Fruit fly (Drosophila melanogaster): ENCODE data around the gene CG7322.

CG7322 gene

dm6 chrX:18837046-18837445 lies 20.5 kb downstream of the CG7322 start (continued):
- no peak for TF ChIP-seq CG17568 (GFP tag; optimal IDR thresholded peaks at IDR 0.05)
- TF ChIP-seq CG10147 (GFP tag; optimal IDR thresholded peaks at IDR 0.05) = no peak
- no peak for TF ChIP-seq CG9727 (GFP tag; optimal IDR thresholded peaks at IDR 0.05)
- no peak for TF ChIP-seq ab (GFP tag; optimal IDR thresholded peaks at IDR 0.05)

- TF ChIP-seq CG15601 (tag; optimal IDR thresholded peaks at IDR 0.05) (no peak), CrebB (tag; optimal IDR thresholded peaks at IDR 0.05) (no peak), bsh (GFP tag; optimal IDR thresholded peaks at IDR 0.05) (peak in 1 of 2 experiments; percentile 16), CG17612 (GFP tag; IDR thresholded peaks at IDR 0.05) (no peak), Hsf (GFP tag; optimal IDR thresholded peaks at IDR 0.05) (no peak), Xbp1 (GFP tag; optimal IDR thresholded peaks at IDR 0.05) (no peak), Fer1 (GFP tag; optimal IDR thresholded peaks at IDR 0.05) (no peak), CG17328 (GFP tag; IDR thresholded peaks at IDR 0.05) (no peak), ssp (GFP tag; IDR thresholded peaks at IDR 0.05) (no peak), CG16863 (GFP tag; optimal IDR thresholded peaks at IDR 0.05) (no peak), CG12659 (GFP tag; optimal IDR thresholded peaks at IDR 0.05) (no peak), HHEX (GFP tag; optimal IDR thresholded peaks at IDR 0.05) (no peak), CG4617 (GFP tag; optimal IDR thresholded peaks at IDR 0.05; ENCODE audit: borderline replicate concordance) (no peak), Dref (GFP tag; IDR thresholded peaks at IDR 0.05) (no peak), CG32532 (GFP tag; IDR thresholded peaks at IDR 0.05) (no peak), CG2199 (GFP tag; IDR thresholded peaks at IDR 0.05) (0 out of 3 replicates have a peak, but pooled peaks have one; percentile 16), CG17568 (GFP tag; optimal IDR thresholded peaks at IDR 0.05) (no peak), CG7928 (GFP tag; optimal IDR thresholded peaks at IDR 0.05) (no peak), lola (GFP tag; optimal IDR thresholded peaks at IDR 0.05) (no peak), CTCF (GFP tag; optimal IDR thresholded peaks at IDR 0.05) (no peak), lov (optimal IDR thresholded peaks at IDR 0.05) (no peak), lov (GFP tag; IDR thresholded peaks at IDR 0.05) (no peak), dan (GFP tag; IDR thresholded peaks at IDR 0.05) (no peak), scrt (GFP tag; optimal IDR thresholded peaks at IDR 0.05) (no peak), B-H1 (GFP tag; IDR thresholded peaks at IDR 0.05) (no peak), gfzf (GFP tag; optimal IDR thresholded peaks at IDR 0.05) (no peak), Dll (GFP tag; IDR thresholded peaks at IDR 0.05; ENCODE audit: partially characterized antibody) (no peak), sens (GFP tag) (peak; percentile 60), gt (GFP tag; IDR thresholded peaks at IDR 0.05) (no peak), otp (GFP tag; IDR thresholded peaks at IDR 0.05) (no peak), CG13424 (tag; optimal IDR thresholded peaks at IDR 0.05) (no peak), pros (GFP tag; optimal IDR thresholded peaks at IDR 0.05) (no peak), CG10147 (GFP tag; optimal IDR thresholded peaks at IDR 0.05) (no peak), ham (GFP tag; IDR thresholded peaks at IDR 0.05) (no peak), pan (optimal IDR thresholded peaks at IDR 0.05) (no peak), pan (GFP tag; optimal IDR thresholded peaks at IDR 0.05 in 1 of 2, IDR thresholded peaks at IDR 0.05 in 1 of 2) (no peak), CG14050 (GFP tag; IDR thresholded peaks at IDR 0.05) (no peak), B-H2 (GFP tag; optimal IDR thresholded peaks at IDR 0.05) (no peak), nom (GFP tag; optimal IDR thresholded peaks at IDR 0.05) (peak; percentile 57), CG15011 (GFP tag; optimal IDR thresholded peaks at IDR 0.05) (no peak), CG10979 (tag; optimal IDR thresholded peaks at IDR 0.05) (no peak), dm (GFP tag; optimal IDR thresholded peaks at IDR 0.05) (no peak), HLHmδ (GFP tag; optimal IDR thresholded peaks at IDR 0.05) (no peak), ewg (GFP tag; optimal IDR thresholded peaks at IDR 0.05) (no peak), Dip2 (GFP tag; IDR thresholded peaks at IDR 0.05) (no peak), Blimp-1 (GFP tag; optimal IDR thresholded peaks at IDR 0.05) (peak; percentile 66), CHES-1-like (GFP tag; optimal IDR thresholded peaks at IDR 0.05) (no peak), CG17385 (GFP tag; optimal IDR thresholded peaks at IDR 0.05) (peak; percentile 77)
These were observed 21.2 kb downstream of the CG7322 start for dm6 chrX:18836315-18836714.
